Fruit fly (Drosophila melanogaster) whole organism, embryonic: Measurements from ENCODE around the gene spas.

Experiments used
- Adf1 ChIP-seq: fragments of 200-800 bp; sonication (Bioruptor generic); IDR thresholded peaks from 2 replicates; pipeline ENCODE4 v1.3.6; 2022; ENCODE audit warnings: missing biosample characterization, missing genetic modification characterization
- Atf3 ChIP-seq: fragments of 200-800 bp; sonication (Bioruptor generic); optimal IDR thresholded peaks from 3 replicates; lab custom pipeline; 2016; ENCODE audit warnings: missing biosample characterization, missing genetic modification characterization
- Atf6 ChIP-seq: fragments of 200-800 bp; sonication (Bioruptor generic); IDR thresholded peaks from 2 replicates; pipeline ENCODE4 v1.3.6; 2022; ENCODE audit warnings: missing biosample characterization, missing genetic modification characterization
- Bteb2 ChIP-seq: fragments of 200-800 bp; sonication (Bioruptor generic); optimal IDR thresholded peaks from 2 replicates; lab custom pipeline; 2016; ENCODE audit warnings: missing biosample characterization, missing genetic modification characterization
- CG10543 ChIP-seq: fragments of 200-800 bp; sonication (Bioruptor generic); optimal IDR thresholded peaks from 3 replicates; lab custom pipeline; 2017; ENCODE audit warnings: missing biosample characterization, mild to moderate bottlenecking, missing genetic modification characterization, moderate library complexity
- CG13123 ChIP-seq: fragments of 200-800 bp; sonication (Bioruptor generic); optimal IDR thresholded peaks from 2 replicates; lab custom pipeline; 2016; ENCODE audit warnings: missing biosample characterization, missing genetic modification characterization
- CG13894 ChIP-seq: fragments of 200-800 bp; sonication (Bioruptor generic); optimal IDR thresholded peaks from 3 replicates; lab custom pipeline; 2018; ENCODE audit warnings: missing biosample characterization, mild to moderate bottlenecking, missing genetic modification characterization, moderate library complexity
- CG14050 ChIP-seq: fragments of 200-800 bp; sonication (Bioruptor generic); IDR thresholded peaks from 3 replicates; pipeline ENCODE4 v1.3.6; 2022; ENCODE audit warnings: missing biosample characterization, missing genetic modification characterization
- CG15479 ChIP-seq: fragments of 200-800 bp; sonication (Bioruptor generic); optimal IDR thresholded peaks from 3 replicates; lab custom pipeline; 2019; ENCODE audit warnings: missing biosample characterization, mild to moderate bottlenecking, missing genetic modification characterization, moderate library complexity
- CG1603 ChIP-seq: fragments of 200-800 bp; sonication (Bioruptor generic); optimal IDR thresholded peaks from 2 replicates; lab custom pipeline; 2019; ENCODE audit warnings: missing biosample characterization, mild to moderate bottlenecking, missing genetic modification characterization, moderate library complexity
- CG17385 ChIP-seq: fragments of 200-800 bp; sonication (Bioruptor generic); optimal IDR thresholded peaks from 3 replicates; lab custom pipeline; 2018; ENCODE audit warnings: missing biosample characterization, mild to moderate bottlenecking, missing genetic modification characterization
- CG17912 ChIP-seq: fragments of 200-800 bp; sonication (Bioruptor generic); optimal IDR thresholded peaks from 2 replicates; lab custom pipeline; 2018; ENCODE audit warnings: missing biosample characterization, mild to moderate bottlenecking, missing genetic modification characterization
- CG2120 ChIP-seq: fragments of 200-800 bp; sonication (Bioruptor generic); optimal IDR thresholded peaks from 3 replicates; lab custom pipeline; 2016; ENCODE audit warnings: missing biosample characterization, missing genetic modification characterization
- CG3065 ChIP-seq: fragments of 200-800 bp; sonication (Bioruptor generic); optimal IDR thresholded peaks from 2 replicates; lab custom pipeline; 2016; ENCODE audit warnings: missing biosample characterization, missing genetic modification characterization
- CG7963 ChIP-seq: fragments of 200-800 bp; sonication (Bioruptor generic); IDR thresholded peaks from 3 replicates; pipeline ENCODE4 v1.3.6; 2022; ENCODE audit warnings: missing biosample characterization, missing genetic modification characterization; ENCODE audit not compliant: partially characterized antibody
- Chrac-16 ChIP-seq: fragments of 200-800 bp; sonication (Bioruptor generic); optimal IDR thresholded peaks from 3 replicates; lab custom pipeline; 2016; ENCODE audit warnings: missing biosample characterization, missing genetic modification characterization
- Dip2 ChIP-seq: fragments of 200-800 bp; sonication (Bioruptor generic); IDR thresholded peaks from 2 replicates; pipeline ENCODE4 v1.3.6; 2022; ENCODE audit warnings: missing biosample characterization, missing genetic modification characterization
- Doc3 ChIP-seq: fragments of 200-800 bp; sonication (Bioruptor generic); IDR thresholded peaks from 3 replicates; pipeline ENCODE4 v1.3.6; 2022; ENCODE audit warnings: missing biosample characterization, missing genetic modification characterization; ENCODE audit not compliant: partially characterized antibody
- Drgx ChIP-seq: fragments of 200-800 bp; sonication (Bioruptor generic); IDR thresholded peaks from 2 replicates; pipeline ENCODE4 v1.3.6; 2022; ENCODE audit warnings: missing biosample characterization, missing genetic modification characterization
- ERR ChIP-seq: fragments of 200-800 bp; sonication (Bioruptor generic); optimal IDR thresholded peaks from 2 replicates; lab custom pipeline; 2016; ENCODE audit warnings: missing biosample characterization, missing genetic modification characterization
- HHEX ChIP-seq: fragments of 200-800 bp; sonication (Bioruptor generic); optimal IDR thresholded peaks from 3 replicates; lab custom pipeline; 2017; ENCODE audit warnings: missing biosample characterization, mild to moderate bottlenecking, missing genetic modification characterization, missing genetic modification reagents
- Hmx ChIP-seq: fragments of 200-800 bp; sonication (Bioruptor generic); optimal IDR thresholded peaks from 2 replicates; lab custom pipeline; 2016; ENCODE audit warnings: missing biosample characterization, missing genetic modification characterization
- MBD-R2 ChIP-seq: fragments of 200-800 bp; sonication (Bioruptor generic); IDR thresholded peaks from 2 replicates; pipeline ENCODE4 v1.3.6; 2022; ENCODE audit warnings: missing biosample characterization, missing genetic modification characterization
- Med ChIP-seq: fragments of 200-800 bp; sonication (Bioruptor generic); peaks from one replicate; lab custom pipeline; 2016; ENCODE audit warnings: missing biosample characterization, missing genetic modification characterization, mild to moderate bottlenecking, inconsistent platforms, moderate library complexity
- Nf-YA ChIP-seq: fragments of 200-800 bp; sonication (Bioruptor generic); IDR thresholded peaks from 2 replicates; pipeline ENCODE4 v1.3.6; 2022; ENCODE audit warnings: missing biosample characterization, missing genetic modification characterization
- Nf-YB ChIP-seq: fragments of 200-800 bp; sonication (Bioruptor generic); optimal IDR thresholded peaks from 3 replicates; lab custom pipeline; 2019; ENCODE audit warnings: missing biosample characterization, mild to moderate bottlenecking, missing genetic modification characterization, moderate library complexity
- Pdp1 ChIP-seq, 2 experiments: fragments of 200-800 bp; sonication (Bioruptor generic); optimal IDR thresholded peaks; 3 replicates each; lab custom pipeline; 2016; ENCODE audit warnings: missing biosample characterization in 2 of 2, missing genetic modification characterization in 2 of 2, mild to moderate bottlenecking in 1 of 2, moderate library complexity in 1 of 2
- TFAM ChIP-seq: fragments of 200-800 bp; sonication (Bioruptor generic); optimal IDR thresholded peaks from 2 replicates; lab custom pipeline; 2017; ENCODE audit warnings: missing biosample characterization, missing genetic modification characterization, inconsistent platforms
- YL-1 ChIP-seq: fragments of 200-800 bp; sonication (Bioruptor generic); optimal IDR thresholded peaks from 3 replicates; lab custom pipeline; 2017; ENCODE audit warnings: missing biosample characterization, mild to moderate bottlenecking, missing genetic modification characterization
- cad ChIP-seq: fragments of >200 bp; optimal IDR thresholded peaks from 2 replicates; lab custom pipeline; 2017; ENCODE audit warnings: missing biosample characterization, missing genetic modification characterization
- chinmo ChIP-seq: fragments of 200-800 bp; sonication (Bioruptor generic); IDR thresholded peaks from 4 replicates; pipeline ENCODE4 v1.3.6; 2022; ENCODE audit warnings: missing biosample characterization, missing genetic modification characterization; ENCODE audit not compliant: partially characterized antibody
- crol ChIP-seq: fragments of 200-800 bp; sonication (Bioruptor generic); IDR thresholded peaks from 2 replicates; pipeline ENCODE4 v1.3.6; 2022; ENCODE audit warnings: missing biosample characterization, missing genetic modification characterization
- dimm ChIP-seq: fragments of 200-800 bp; sonication (Bioruptor generic); IDR thresholded peaks from 2 replicates; pipeline ENCODE4 v1.3.6; 2022; ENCODE audit warnings: missing biosample characterization, missing genetic modification characterization
- dpn ChIP-seq, 2 experiments: fragments of 200-800 bp; sonication (Bioruptor generic); optimal IDR thresholded peaks; 3 replicates each; lab custom pipeline; 2016; ENCODE audit warnings: missing biosample characterization in 2 of 2, missing genetic modification characterization in 2 of 2
- insv ChIP-seq, 2 experiments: fragments of 200-800 bp; sonication (Bioruptor generic); optimal IDR thresholded peaks; 3 replicates each; lab custom pipeline; 2016 to 2018; ENCODE audit warnings: missing biosample characterization in 2 of 2, missing genetic modification characterization in 2 of 2
- klu ChIP-seq: fragments of 200-800 bp; sonication (Bioruptor generic); IDR thresholded peaks from 2 replicates; pipeline ENCODE4 v1.3.6; 2022; ENCODE audit warnings: missing biosample characterization, missing genetic modification characterization
- nerfin-2 ChIP-seq: fragments of 200-800 bp; sonication (Bioruptor generic); IDR thresholded peaks from 2 replicates; pipeline ENCODE4 v1.3.6; 2022; ENCODE audit warnings: missing biosample characterization, missing genetic modification characterization; ENCODE audit not compliant: partially characterized antibody
- p53 ChIP-seq: fragments of 200-800 bp; sonication (Bioruptor generic); optimal IDR thresholded peaks from 2 replicates; lab custom pipeline; 2016; ENCODE audit warnings: missing biosample characterization, missing genetic modification characterization
- psq ChIP-seq: fragments of 200-800 bp; sonication (Bioruptor generic); optimal IDR thresholded peaks from 2 replicates; lab custom pipeline; 2017; ENCODE audit warnings: missing biosample characterization, missing genetic modification characterization
- rib ChIP-seq: fragments of 200-800 bp; sonication (Bioruptor generic); IDR thresholded peaks from 2 replicates; pipeline ENCODE4 v1.3.6; 2022; ENCODE audit warnings: missing biosample characterization, missing genetic modification characterization
- tna ChIP-seq: fragments of 200-800 bp; sonication (Bioruptor generic); IDR thresholded peaks from 2 replicates; pipeline ENCODE4 v1.3.6; 2022; ENCODE audit warnings: missing biosample characterization, missing genetic modification characterization; ENCODE audit not compliant: partially characterized antibody
- tx ChIP-seq: fragments of 200-800 bp; sonication (Bioruptor generic); optimal IDR thresholded peaks from 2 replicates; lab custom pipeline; 2016; ENCODE audit warnings: missing biosample characterization, missing genetic modification characterization
- usp ChIP-seq: fragments of >200 bp; optimal IDR thresholded peaks from 2 replicates; lab custom pipeline; 2017; ENCODE audit warnings: missing biosample characterization, missing genetic modification characterization
- z ChIP-seq: fragments of 200-800 bp; sonication (Bioruptor generic); IDR thresholded peaks from 3 replicates; pipeline ENCODE4 v1.3.6; 2022; ENCODE audit warnings: missing biosample characterization, missing genetic modification characterization
- zf30C ChIP-seq: fragments of 200-800 bp; sonication (Bioruptor generic); optimal IDR thresholded peaks from 3 replicates; lab custom pipeline; 2018; ENCODE audit warnings: missing biosample characterization, mild to moderate bottlenecking, missing genetic modification characterization
- zfh1 ChIP-seq: fragments of 200-800 bp; sonication (Bioruptor generic); IDR thresholded peaks from 3 replicates; pipeline ENCODE4 v1.3.6; 2022; ENCODE audit warnings: missing biosample characterization, missing genetic modification characterization

Gene spas

dm6 chr3R:24046580-24047225 lies 8.7 kb downstream of the spas start (continued):
- no peak for TF ChIP-seq CG7963 (GFP tag; lab: Robert Waterston, UW)
- TF ChIP-seq cad (GFP tag; lab: Kevin White, UChicago) = no peak
- no peak for TF ChIP-seq klu (GFP tag; lab: Robert Waterston, UW)

dm6 chr3R:24047226-24047976 lies 9.4 kb downstream of the spas start, which contains the start of gene CG5986:
CG5986 (plus strand) TSS chr3R:24047790.
- TF ChIP-seq nerfin-2 (no peak), crol (GFP tag; lab: Robert Waterston, UW) (peak; percentile 86), zf30C (GFP tag; lab: Kevin White, UChicago) (no peak), CG15479 (GFP tag; lab: Kevin White, UChicago) (peak; percentile 46), Adf1 (GFP tag; lab: Robert Waterston, UW) (peak; percentile 30; the same call in 1 of the 2 replicates), CG17385 (GFP tag; lab: Kevin White, UChicago) (peak; percentile 57), dimm (GFP tag; lab: Robert Waterston, UW) (no peak), TFAM (no peak), dpn (GFP tag; optimal IDR thresholded peaks at IDR 0.05; lab: Kevin White, UChicago) (no peak), z (GFP tag; lab: Robert Waterston, UW) (peak; percentile 13; the same call in 1 of the 3 replicates), usp (no peak), zfh1 (GFP tag; lab: Robert Waterston, UW) (0 out of 3 replicates have a peak, but pooled peaks have one; percentile 11), CG13123 (GFP tag; lab: Kevin White, UChicago) (no peak), Atf6 (GFP tag; lab: Robert Waterston, UW) (peak; percentile 33; the same call in 1 of the 2 replicates), rib (peak; percentile 62; the same call in 1 of the 2 replicates), HHEX (GFP tag; lab: Kevin White, UChicago) (no peak), CG14050 (GFP tag; lab: Robert Waterston, UW) (no peak), CG10543 (GFP tag; lab: Kevin White, UChicago) (peak; percentile 19), chinmo (GFP tag; lab: Robert Waterston, UW) (0 out of 4 replicates have a peak, but pooled peaks have one; percentile 39), psq (no peak), CG17912 (GFP tag; lab: Kevin White, UChicago) (no peak), Hmx (no peak), Nf-YB (peak; percentile 11), tna (GFP tag; lab: Robert Waterston, UW) (peak; percentile 32; the same call in 1 of the 2 replicates), Dip2 (GFP tag; lab: Robert Waterston, UW) (no peak), Chrac-16 (no peak), Bteb2 (no peak), MBD-R2 (GFP tag; lab: Robert Waterston, UW) (peak; percentile 30; the same call in 1 of the 2 replicates), CG13894 (no peak), insv (GFP tag; optimal IDR thresholded peaks at IDR 0.05; lab: Kevin White, UChicago) (peak in 1 of 2 experiments; percentile 5), Pdp1 (GFP tag; optimal IDR thresholded peaks at IDR 0.05; lab: Kevin White, UChicago) (no peak), Nf-YA (GFP tag; lab: Robert Waterston, UW) (no peak), p53 (GFP tag; lab: Kevin White, UChicago) (no peak), ERR (GFP tag; lab: Kevin White, UChicago) (peak; percentile 64), YL-1 (no peak), Drgx (GFP tag; lab: Robert Waterston, UW) (peak; percentile 72), Med (GFP tag; lab: Kevin White, UChicago) (peak; percentile 72), CG3065 (peak; percentile 28), CG2120 (GFP tag; lab: Kevin White, UChicago) (no peak), CG1603 (tag; lab: Kevin White, UChicago) (no peak), Doc3 (GFP tag; lab: Robert Waterston, UW) (no peak), Atf3 (GFP tag; lab: Kevin White, UChicago) (no peak), tx (GFP tag; lab: Kevin White, UChicago) (no peak)
